Worm (Caenorhabditis elegans): ENCODE data around the gene K05F6.14.

K05F6.14 gene

ce11 chrII:1561863-1562262, at the start of gene K05F6.14:
Gene K05F6.14 (plus strand): TSS chrII:1562163.
- TF ChIP-seq drap-1 (GFP tag; optimal IDR thresholded peaks at IDR 0.05) (no peak), nhr-12 (tag; optimal IDR thresholded peaks at IDR 0.05) (no peak), elt-1 (tag; optimal IDR thresholded peaks at IDR 0.05; ENCODE audit: borderline replicate concordance, insufficient read depth) (no peak), flh-1 (GFP tag; optimal IDR thresholded peaks at IDR 0.05) (no peak), ceh-83 (GFP tag; optimal IDR thresholded peaks at IDR 0.05) (no peak)

- no peak for TF ChIP-seq blmp-1 (tag; optimal IDR thresholded peaks at IDR 0.05)
- TF ChIP-seq lin-13 (tag; optimal IDR thresholded peaks at IDR 0.05) = no peak
- no peak for TF ChIP-seq ceh-83 (GFP tag; optimal IDR thresholded peaks at IDR 0.05)
- TF ChIP-seq mab-5 (tag; optimal IDR thresholded peaks at IDR 0.05) = no peak
Measured at ce11 chrII:1517354-1517753, 44.6 kb upstream of the K05F6.14 start, which contains the start of gene math-45. Gene math-45 (minus strand): TSS chrII:1517454.

- TF ChIP-seq cnd-1 (tag; optimal IDR thresholded peaks at IDR 0.05) (no peak), unc-120 (tag; optimal IDR thresholded peaks at IDR 0.05; ENCODE audit: poor library complexity, severe bottlenecking) (no peak), nhr-28 (tag; optimal IDR thresholded peaks at IDR 0.05) (no peak), sem-2 (GFP tag; optimal IDR thresholded peaks at IDR 0.05) (no peak), nhr-237 (tag; optimal IDR thresholded peaks at IDR 0.05) (no peak), drap-1 (GFP tag; optimal IDR thresholded peaks at IDR 0.05) (no peak), nhr-2 (tag; optimal IDR thresholded peaks at IDR 0.05) (no peak), snpc-4 (tag; optimal IDR thresholded peaks at IDR 0.05) (no peak), flh-1 (GFP tag; optimal IDR thresholded peaks at IDR 0.05) (no peak), unc-39 (tag; optimal IDR thresholded peaks at IDR 0.05) (no peak), mab-5 (tag; optimal IDR thresholded peaks at IDR 0.05) (no peak), ceh-43 (GFP tag; optimal IDR thresholded peaks at IDR 0.05) (no peak)
Measured at ce11 chrII:1518914-1519313, 43.0 kb upstream of the K05F6.14 start, which contains the start of gene Y51H7BR.8. Gene Y51H7BR.8 (plus strand): TSS chrII:1519214.

ce11 chrII:1519867-1520266, 42.1 kb upstream of the K05F6.14 start:
- TF ChIP-seq elt-1 (tag; optimal IDR thresholded peaks at IDR 0.05; ENCODE audit: borderline replicate concordance, insufficient read depth) (no peak), mls-2 (tag; optimal IDR thresholded peaks at IDR 0.05) (peak; percentile 28), sem-2 (GFP tag; optimal IDR thresholded peaks at IDR 0.05) (peak; percentile 11), ceh-83 (GFP tag; optimal IDR thresholded peaks at IDR 0.05) (peak; percentile 20), sptf-1 (tag; optimal IDR thresholded peaks at IDR 0.05) (peak; percentile 54), ces-1 (GFP tag; optimal IDR thresholded peaks at IDR 0.05) (peak; percentile 29), nhr-28 (tag; optimal IDR thresholded peaks at IDR 0.05) (no peak)

ce11 chrII:1521956-1522355, 40.0 kb upstream of the K05F6.14 start:
- TF ChIP-seq lsy-2 (tag; optimal IDR thresholded peaks at IDR 0.05) (no peak), lin-32 (GFP tag; optimal IDR thresholded peaks at IDR 0.05) (no peak)

ce11 chrII:1525498-1525897, 36.5 kb upstream of the K05F6.14 start, which contains the start of gene Y51H7BR.7:
Gene Y51H7BR.7 (minus strand): TSS chrII:1525598.
- no peak for TF ChIP-seq zip-8 (tag; optimal IDR thresholded peaks at IDR 0.05)
- TF ChIP-seq ztf-11 (tag; optimal IDR thresholded peaks at IDR 0.05) = no peak
- no peak for TF ChIP-seq nhr-76 (tag; optimal IDR thresholded peaks at IDR 0.05)
- TF ChIP-seq pha-4 (tag; optimal IDR thresholded peaks at IDR 0.05) = no peak

ce11 chrII:1529057-1529456, 32.9 kb upstream of the K05F6.14 start, which contains the start of gene Y51H7BR.4:
Gene Y51H7BR.4 (plus strand): TSS chrII:1529357.
- TF ChIP-seq ceh-43 (GFP tag; optimal IDR thresholded peaks at IDR 0.05) (no peak), nhr-28 (tag; optimal IDR thresholded peaks at IDR 0.05) (no peak), bed-3 (GFP tag; optimal IDR thresholded peaks at IDR 0.05) (no peak), mab-5 (tag; optimal IDR thresholded peaks at IDR 0.05) (no peak), hlh-1 (tag; optimal IDR thresholded peaks at IDR 0.05) (no peak), sem-2 (GFP tag; optimal IDR thresholded peaks at IDR 0.05) (no peak)
